Fruit fly (Drosophila melanogaster) whole organism, embryonic: ENCODE data around the gene dpr9.

Experiments
- Awh ChIP-seq: fragments of 200-800 bp; sonication (Bioruptor generic); IDR thresholded peaks from 2 replicates; pipeline ENCODE4, ENCODE4 v1.3.6; 2022; ENCODE audit warnings: missing biosample characterization, missing genetic modification characterization
- CG10462 ChIP-seq: fragments of 200-800 bp; sonication (Bioruptor generic); optimal IDR thresholded peaks from 2 replicates; lab custom pipeline; 2016; ENCODE audit warnings: missing biosample characterization, missing genetic modification characterization
- CG10959 ChIP-seq: fragments of 200-800 bp; sonication (Bioruptor generic); IDR thresholded peaks from 2 replicates; pipeline ENCODE4 v1.3.6; 2022; ENCODE audit warnings: missing biosample characterization, missing genetic modification characterization
- CG12744 ChIP-seq: fragments of 200-800 bp; sonication (Bioruptor generic); optimal IDR thresholded peaks from 2 replicates; lab custom pipeline; 2016; ENCODE audit warnings: missing biosample characterization, missing genetic modification characterization
- CG15696 ChIP-seq: fragments of 200-800 bp; sonication (Bioruptor generic); optimal IDR thresholded peaks from 2 replicates; lab custom pipeline; 2019; ENCODE audit warnings: missing biosample characterization, mild to moderate bottlenecking, missing genetic modification characterization, moderate library complexity
- CG30403 ChIP-seq: fragments of 200-800 bp; sonication (Bioruptor generic); optimal IDR thresholded peaks from 3 replicates; lab custom pipeline; 2016; ENCODE audit warnings: missing biosample characterization, missing genetic modification characterization
- CG31224 ChIP-seq: fragments of 200-800 bp; sonication (Bioruptor generic); IDR thresholded peaks from 2 replicates; pipeline ENCODE4 v1.3.6; 2022; ENCODE audit warnings: missing biosample characterization, missing genetic modification characterization
- CG3281 ChIP-seq: fragments of 200-800 bp; sonication (Bioruptor generic); optimal IDR thresholded peaks from 3 replicates; lab custom pipeline; 2017; ENCODE audit warnings: missing biosample characterization, mild to moderate bottlenecking, missing genetic modification characterization
- CG34422 ChIP-seq: fragments of 200-800 bp; sonication (Bioruptor generic); IDR thresholded peaks from 3 replicates; pipeline ENCODE4 v1.3.6; 2022; ENCODE audit warnings: missing biosample characterization, missing genetic modification characterization
- CG42726 ChIP-seq: fragments of 200-800 bp; sonication (Bioruptor generic); IDR thresholded peaks from 2 replicates; pipeline ENCODE4 v1.3.6; 2022; ENCODE audit warnings: missing biosample characterization, missing genetic modification characterization; ENCODE audit not compliant: partially characterized antibody
- CG4282 ChIP-seq: fragments of 200-800 bp; sonication (Bioruptor generic); optimal IDR thresholded peaks from 2 replicates; lab custom pipeline; 2016; ENCODE audit warnings: missing biosample characterization, missing genetic modification characterization
- CG7928 ChIP-seq: fragments of 200-800 bp; sonication (Bioruptor generic); optimal IDR thresholded peaks from 2 replicates; lab custom pipeline; 2017; ENCODE audit warnings: missing biosample characterization, mild to moderate bottlenecking, missing genetic modification characterization
- CG9437 ChIP-seq: fragments of 200-800 bp; sonication (Bioruptor generic); optimal IDR thresholded peaks from 2 replicates; lab custom pipeline; 2018; ENCODE audit warnings: missing biosample characterization, mild to moderate bottlenecking, missing genetic modification characterization
- CG9727 ChIP-seq: fragments of 200-800 bp; sonication (Bioruptor generic); optimal IDR thresholded peaks from 3 replicates; lab custom pipeline; 2017; ENCODE audit warnings: missing biosample characterization, mild to moderate bottlenecking, missing genetic modification characterization
- Chrac-16 ChIP-seq: fragments of 200-800 bp; sonication (Bioruptor generic); optimal IDR thresholded peaks from 3 replicates; lab custom pipeline; 2016; ENCODE audit warnings: missing biosample characterization, missing genetic modification characterization
- D ChIP-seq, 2 experiments: fragments of 200-800 bp in 1 of 2; fragments of >200 bp in 1 of 2; sonication (Bioruptor generic) in 1 of 2; optimal IDR thresholded peaks; 2 replicates in 1 of 2; 3 replicates in 1 of 2; lab custom pipeline; 2017; ENCODE audit warnings: mild to moderate bottlenecking in 1 of 2, missing biosample characterization in 1 of 2, missing genetic modification characterization in 1 of 2, missing genetic modification reagents in 1 of 2
- Deaf1 ChIP-seq: fragments of 200-800 bp; optimal IDR thresholded peaks from 3 replicates; lab custom pipeline; 2019; ENCODE audit warnings: missing biosample characterization, mild to moderate bottlenecking, missing genetic modification characterization, moderate library complexity
- GATAe ChIP-seq: fragments of 200-800 bp; sonication (Bioruptor generic); conservative IDR thresholded peaks from 2 replicates; pipeline ENCODE4 v1.3.6; 2022; ENCODE audit warnings: missing biosample characterization, missing genetic modification characterization
- Gug ChIP-seq: fragments of 200-800 bp; sonication (Bioruptor generic); IDR thresholded peaks from 4 replicates; pipeline ENCODE4 v1.3.6; 2022; ENCODE audit warnings: missing biosample characterization, missing genetic modification characterization
- Max ChIP-seq: fragments of 200-800 bp; sonication (Bioruptor generic); optimal IDR thresholded peaks from 2 replicates; lab custom pipeline; 2016; ENCODE audit warnings: missing biosample characterization, mild to moderate bottlenecking, missing genetic modification characterization
- Optix ChIP-seq: fragments of 200-800 bp; sonication (Bioruptor generic); IDR thresholded peaks from 3 replicates; pipeline ENCODE4 v1.3.6; 2022; ENCODE audit warnings: missing biosample characterization, missing genetic modification characterization
- Ravus ChIP-seq: fragments of 200-800 bp; sonication (Bioruptor generic); IDR thresholded peaks from 2 replicates; pipeline ENCODE4 v1.3.6; 2022; ENCODE audit warnings: missing biosample characterization, missing genetic modification characterization
- Sry-β ChIP-seq: fragments of 200-800 bp; sonication (Bioruptor generic); optimal IDR thresholded peaks from 2 replicates; lab custom pipeline; 2018; ENCODE audit warnings: missing biosample characterization, mild to moderate bottlenecking, missing genetic modification characterization, moderate library complexity
- abd-A ChIP-seq: fragments of 200-800 bp; sonication (Bioruptor generic); optimal IDR thresholded peaks from 3 replicates; lab custom pipeline; 2019; ENCODE audit warnings: missing biosample characterization, mild to moderate bottlenecking, missing genetic modification characterization, moderate library complexity
- aop ChIP-seq: fragments of 200-800 bp; sonication (Bioruptor generic); IDR thresholded peaks from 2 replicates; pipeline ENCODE4 v1.3.6; 2022; ENCODE audit warnings: missing biosample characterization, missing genetic modification characterization
- ap ChIP-seq: fragments of 200-800 bp; sonication (Bioruptor generic); IDR thresholded peaks from 2 replicates; pipeline ENCODE4 v1.3.6; 2022; ENCODE audit warnings: missing biosample characterization, missing genetic modification characterization
- ara ChIP-seq: fragments of 200-800 bp; sonication (Bioruptor generic); IDR thresholded peaks from 2 replicates; pipeline ENCODE4 v1.3.6; 2022; ENCODE audit warnings: missing biosample characterization, missing genetic modification characterization
- bbx ChIP-seq: fragments of 200-800 bp; sonication (Bioruptor generic); IDR thresholded peaks from 2 replicates; pipeline ENCODE4 v1.3.6; 2022; ENCODE audit warnings: missing biosample characterization, missing genetic modification characterization; ENCODE audit not compliant: partially characterized antibody
- bigmax ChIP-seq: fragments of 200-800 bp; sonication (Bioruptor generic); optimal IDR thresholded peaks from 2 replicates; lab custom pipeline; 2018; ENCODE audit warnings: missing biosample characterization, mild to moderate bottlenecking, missing genetic modification characterization
- cato ChIP-seq: fragments of 200-800 bp; sonication (Bioruptor generic); optimal IDR thresholded peaks from 2 replicates; lab custom pipeline; 2016; ENCODE audit warnings: missing biosample characterization, missing genetic modification characterization, borderline replicate concordance
- croc ChIP-seq: fragments of 200-800 bp; sonication (Bioruptor generic); conservative IDR thresholded peaks from 3 replicates; pipeline ENCODE4 v1.3.6; 2022; ENCODE audit warnings: missing biosample characterization, missing genetic modification characterization
- danr ChIP-seq: fragments of 200-800 bp; sonication (Bioruptor generic); IDR thresholded peaks from 2 replicates; pipeline ENCODE4 v1.3.6; 2022; ENCODE audit warnings: missing biosample characterization, missing genetic modification characterization
- ems ChIP-seq: fragments of 200-800 bp; sonication (Bioruptor generic); optimal IDR thresholded peaks from 3 replicates; lab custom pipeline; 2016; ENCODE audit warnings: missing biosample characterization, missing genetic modification characterization
- exex ChIP-seq: fragments of 200-800 bp; sonication (Bioruptor generic); optimal IDR thresholded peaks from 4 replicates; lab custom pipeline; 2018; ENCODE audit warnings: missing biosample characterization, mild to moderate bottlenecking, missing genetic modification characterization, moderate library complexity
- fd64A ChIP-seq: fragments of 200-800 bp; sonication (Bioruptor generic); optimal IDR thresholded peaks from 3 replicates; lab custom pipeline; 2018; ENCODE audit warnings: missing biosample characterization, mild to moderate bottlenecking, missing genetic modification characterization
- fu2 ChIP-seq: fragments of 200-800 bp; sonication (Bioruptor generic); optimal IDR thresholded peaks from 2 replicates; lab custom pipeline; 2016; ENCODE audit warnings: missing biosample characterization, missing genetic modification characterization
- gsb-n ChIP-seq: fragments of 200-800 bp; sonication (Bioruptor generic); optimal IDR thresholded peaks from 3 replicates; lab custom pipeline; 2018; ENCODE audit warnings: missing biosample characterization, mild to moderate bottlenecking, missing genetic modification characterization
- hbn ChIP-seq: fragments of 200-800 bp; sonication (Bioruptor generic); IDR thresholded peaks from 2 replicates; pipeline ENCODE4 v1.3.6; 2022; ENCODE audit warnings: missing biosample characterization, missing genetic modification characterization; ENCODE audit not compliant: partially characterized antibody
- inv ChIP-seq: fragments of 200-800 bp; sonication (Bioruptor generic); IDR thresholded peaks from 2 replicates; pipeline ENCODE4 v1.3.6; 2022; ENCODE audit warnings: missing biosample characterization, missing genetic modification characterization; ENCODE audit not compliant: partially characterized antibody
- kah ChIP-seq: fragments of 200-800 bp; sonication (Bioruptor generic); optimal IDR thresholded peaks from 2 replicates; lab custom pipeline; 2018; ENCODE audit warnings: missing biosample characterization, mild to moderate bottlenecking, missing genetic modification characterization
- pzg ChIP-seq: fragments of 200-800 bp; sonication (Bioruptor generic); optimal IDR thresholded peaks from 3 replicates; lab custom pipeline; 2018; ENCODE audit warnings: missing biosample characterization, mild to moderate bottlenecking, missing genetic modification characterization, moderate library complexity
- sens ChIP-seq: fragments of 200-800 bp; sonication (Bioruptor generic); peaks from one replicate; lab custom pipeline; 2016; ENCODE audit warnings: missing biosample characterization, missing genetic modification characterization
- tap ChIP-seq: fragments of 200-800 bp; optimal IDR thresholded peaks from 3 replicates; lab custom pipeline; 2019; ENCODE audit warnings: missing biosample characterization, mild to moderate bottlenecking, missing genetic modification characterization, moderate library complexity
- tin ChIP-seq: fragments of 200-800 bp; sonication (Bioruptor generic); optimal IDR thresholded peaks from 3 replicates; lab custom pipeline; 2016; ENCODE audit warnings: missing biosample characterization, missing genetic modification characterization

Gene dpr9

DNA sequence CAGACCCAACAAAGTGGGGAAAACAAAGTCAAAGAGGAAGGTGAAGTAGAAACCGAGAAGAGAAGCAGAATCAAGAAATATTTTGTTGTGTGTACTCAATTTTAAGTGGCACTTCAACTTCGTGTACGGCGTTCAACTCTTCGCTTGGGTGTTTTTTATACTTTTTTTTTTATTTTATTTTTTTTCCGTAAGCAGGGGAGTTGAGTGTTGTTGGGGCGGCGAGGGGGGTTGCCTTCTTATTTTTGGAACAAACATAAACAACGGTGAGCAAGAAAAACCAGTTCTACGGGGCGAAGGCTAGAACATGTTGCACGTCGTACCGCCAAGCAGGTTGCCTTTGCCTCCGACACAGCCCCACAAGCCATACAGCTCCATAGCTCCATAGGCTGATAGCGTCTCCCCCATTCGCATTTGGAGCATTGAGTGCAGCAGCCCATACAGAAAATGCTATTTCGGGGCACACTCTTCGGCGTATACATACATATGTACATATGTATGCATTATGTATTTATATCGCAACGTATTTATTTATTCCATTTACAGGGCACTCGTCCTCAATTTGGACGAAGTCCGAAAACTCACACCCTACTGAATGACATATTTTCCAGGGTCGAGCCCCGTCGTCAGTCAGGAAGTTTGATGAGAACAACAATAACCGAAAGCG, 14.8 kb upstream of the dpr9 start (continued):
- TF ChIP-seq abd-A = peak; percentile 13
- TF ChIP-seq ems (GFP tag; lab: Kevin White, UChicago) = no peak
- TF ChIP-seq fu2 (GFP tag; lab: Kevin White, UChicago) = no peak
- no peak for TF ChIP-seq bbx (GFP tag; lab: Robert Waterston, UW)
- no peak for TF ChIP-seq bigmax (GFP tag; lab: Kevin White, UChicago)
- no peak for TF ChIP-seq ap (GFP tag; lab: Robert Waterston, UW)
- no peak for TF ChIP-seq CG31224
- TF ChIP-seq sens (GFP tag; lab: Kevin White, UChicago) = peak; percentile 34
- TF ChIP-seq tin (GFP tag; lab: Kevin White, UChicago) = no peak
- TF ChIP-seq CG10959 (GFP tag; lab: Robert Waterston, UW) = no peak
- TF ChIP-seq CG3281 = no peak
- TF ChIP-seq cato (GFP tag; lab: Kevin White, UChicago) = no peak
- TF ChIP-seq gsb-n (tag; lab: Kevin White, UChicago) = no peak
- no peak for TF ChIP-seq CG10462 (GFP tag; lab: Kevin White, UChicago)
- TF ChIP-seq danr (GFP tag; lab: Robert Waterston, UW) = no peak
- TF ChIP-seq Deaf1 (tag; lab: Kevin White, UChicago) = no peak
- TF ChIP-seq kah (GFP tag; lab: Kevin White, UChicago) = peak; percentile 59
- no peak for TF ChIP-seq Sry-β (GFP tag; lab: Kevin White, UChicago)
- TF ChIP-seq fd64A (GFP tag; lab: Kevin White, UChicago) = no peak
- TF ChIP-seq pzg = no peak
- TF ChIP-seq CG42726 (GFP tag; lab: Robert Waterston, UW) = no peak
- no peak for TF ChIP-seq croc (GFP tag; lab: Robert Waterston, UW)
- no peak for TF ChIP-seq Chrac-16 (GFP tag; lab: Kevin White, UChicago)
- no peak for TF ChIP-seq tap (tag; lab: Kevin White, UChicago)
- no peak for TF ChIP-seq inv (GFP tag; lab: Robert Waterston, UW)
- TF ChIP-seq Max (GFP tag; lab: Kevin White, UChicago) = no peak
- TF ChIP-seq CG12744 (GFP tag; lab: Kevin White, UChicago) = no peak
- no peak for TF ChIP-seq Awh (GFP tag; lab: Robert Waterston, UW)
- no peak for TF ChIP-seq Gug (GFP tag; lab: Robert Waterston, UW)
- TF ChIP-seq CG9727 (GFP tag; lab: Kevin White, UChicago) = no peak
- no peak for TF ChIP-seq D (optimal IDR thresholded peaks at IDR 0.05; lab: Kevin White, UChicago)
- no peak for TF ChIP-seq D (GFP tag; optimal IDR thresholded peaks at IDR 0.05; lab: Kevin White, UChicago)
- no peak for TF ChIP-seq GATAe (GFP tag; lab: Robert Waterston, UW)
- no peak for TF ChIP-seq exex (tag; lab: Kevin White, UChicago)
- TF ChIP-seq CG9437 (GFP tag; lab: Kevin White, UChicago) = no peak
- TF ChIP-seq CG30403 (GFP tag; lab: Kevin White, UChicago) = no peak
- TF ChIP-seq CG15696 (tag; lab: Kevin White, UChicago) = no peak
- TF ChIP-seq CG34422 (GFP tag; lab: Robert Waterston, UW) = 0 out of 3 replicates have a peak, but pooled peaks have one; percentile 22
- TF ChIP-seq hbn (GFP tag; lab: Robert Waterston, UW) = no peak
- no peak for TF ChIP-seq CG4282 (GFP tag; lab: Kevin White, UChicago)
- TF ChIP-seq Ravus (GFP tag; lab: Robert Waterston, UW) = no peak
- no peak for TF ChIP-seq ara (GFP tag; lab: Robert Waterston, UW)
- TF ChIP-seq aop = no peak
- no peak for TF ChIP-seq Optix (GFP tag; lab: Robert Waterston, UW)
- no peak for TF ChIP-seq CG7928 (GFP tag; lab: Kevin White, UChicago)
